Worm (Caenorhabditis elegans) whole organism, L2 larva: ENCODE data around the gene C06E2.5.

Source experiments
- R02D3.7 ChIP-seq: fragments of 150-350 bp; optimal IDR thresholded peaks from 2 replicates; lab custom pipeline; 2014; ENCODE audit warnings: missing biosample characterization, missing genetic modification characterization
- ZK546.5 ChIP-seq: sonication (generic microtip); optimal IDR thresholded peaks from 2 replicates; lab custom pipeline; 2017; ENCODE audit warnings: missing biosample characterization, missing genetic modification characterization
- aly-2 ChIP-seq: fragments of 150-350 bp; optimal IDR thresholded peaks from 2 replicates; lab custom pipeline; 2014; ENCODE audit warnings: missing biosample characterization, missing genetic modification characterization
- ceh-82 ChIP-seq: fragments of 150-350 bp; optimal IDR thresholded peaks from 2 replicates; lab custom pipeline; 2014; ENCODE audit warnings: missing biosample characterization, missing genetic modification characterization
- crh-2 ChIP-seq: sonication (generic microtip); optimal IDR thresholded peaks from 2 replicates; lab custom pipeline; 2017; ENCODE audit warnings: missing biosample characterization, missing genetic modification characterization
- elt-1 ChIP-seq: fragments of 150-350 bp; optimal IDR thresholded peaks from 2 replicates; lab custom pipeline; 2014; ENCODE audit warnings: missing biosample characterization, missing genetic modification characterization
- elt-3 ChIP-seq: sonication (generic microtip); optimal IDR thresholded peaks from 2 replicates; lab custom pipeline; 2017; ENCODE audit warnings: missing biosample characterization, missing genetic modification characterization
- lin-13 ChIP-seq: fragments of 150-350 bp; optimal IDR thresholded peaks from 2 replicates; lab custom pipeline; 2014; ENCODE audit warnings: missing biosample characterization, missing genetic modification reagents, missing genetic modification characterization
- lin-39 ChIP-seq: fragments of 150-350 bp; optimal IDR thresholded peaks from 2 replicates; lab custom pipeline; 2014; ENCODE audit warnings: missing biosample characterization, missing genetic modification reagents, missing genetic modification characterization
- lsy-2 ChIP-seq, 2 experiments: fragments of 150-350 bp in 1 of 2; sonication (generic microtip) in 1 of 2; optimal IDR thresholded peaks; 2 replicates each; lab custom pipeline; 2014 to 2017; ENCODE audit warnings: missing biosample characterization in 2 of 2, missing genetic modification characterization in 2 of 2
- nhr-10 ChIP-seq: sonication (generic microtip); optimal IDR thresholded peaks from 2 replicates; lab custom pipeline; 2017; ENCODE audit warnings: missing biosample characterization, missing genetic modification characterization
- nhr-237 ChIP-seq: fragments of 150-350 bp; optimal IDR thresholded peaks from 2 replicates; lab custom pipeline; 2014; ENCODE audit warnings: missing biosample characterization, missing genetic modification characterization
- unc-62 ChIP-seq: fragments of 150-350 bp; optimal IDR thresholded peaks from 2 replicates; lab custom pipeline; 2014; ENCODE audit warnings: missing biosample characterization, missing genetic modification reagents, missing genetic modification characterization
- zag-1 ChIP-seq: fragments of 150-350 bp; optimal IDR thresholded peaks from 2 replicates; lab custom pipeline; 2014; ENCODE audit warnings: missing biosample characterization, missing genetic modification characterization

DNA sequence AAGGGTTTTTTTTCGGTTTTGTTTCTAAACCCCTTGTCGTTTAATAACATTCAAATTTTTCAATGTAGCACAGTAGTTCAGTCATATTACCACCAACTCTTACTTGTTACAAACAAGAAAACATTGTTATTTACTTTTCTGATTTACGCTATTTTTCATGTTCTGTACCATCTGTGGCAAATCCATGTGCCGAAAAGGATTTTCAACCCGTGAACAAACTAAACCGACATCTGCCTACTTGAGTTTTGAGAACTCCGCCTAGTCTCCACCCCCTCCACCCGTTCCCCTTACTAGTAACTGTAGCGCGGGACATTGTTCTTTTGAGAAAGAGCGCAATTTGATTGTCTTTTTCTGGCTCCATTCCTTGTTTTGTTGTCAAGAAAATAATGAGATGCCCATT lies 47.3 kb upstream of the C06E2.5 start, which contains the start of gene ensh-1:
- TF ChIP-seq nhr-237 (tag; lab: Kevin White, UChicago): no peak
- TF ChIP-seq elt-1 (tag; lab: Kevin White, UChicago): no peak
- TF ChIP-seq ZK546.5 (tag; lab: Kevin White, UChicago): no peak
- no peak for TF ChIP-seq zag-1 (tag; lab: Kevin White, UChicago)
- TF ChIP-seq lin-13: no peak
- TF ChIP-seq lin-39 (tag; lab: Kevin White, UChicago): no peak
- no peak for TF ChIP-seq ceh-82 (tag; lab: Kevin White, UChicago)
- no peak for TF ChIP-seq R02D3.7
- TF ChIP-seq elt-3 (tag; lab: Kevin White, UChicago): no peak
- no peak for TF ChIP-seq unc-62 (GFP tag; lab: Kevin White, UChicago)
- no peak for TF ChIP-seq crh-2 (tag; lab: Kevin White, UChicago)
- no peak for TF ChIP-seq nhr-10
- TF ChIP-seq lsy-2 (tag; optimal IDR thresholded peaks at IDR 0.05; lab: Kevin White, UChicago): no peak
- TF ChIP-seq aly-2 (tag; lab: Kevin White, UChicago): no peak
